Worm (Caenorhabditis elegans): ENCODE measurements around the gene C49F5.13.

- no peak for TF ChIP-seq ztf-4 (tag; optimal IDR thresholded peaks at IDR 0.05)
- no peak for TF ChIP-seq mep-1 (tag; optimal IDR thresholded peaks at IDR 0.05)
- TF ChIP-seq elt-3 (tag; optimal IDR thresholded peaks at IDR 0.05), result no peak
- TF ChIP-seq zag-1 (tag; optimal IDR thresholded peaks at IDR 0.05), result no peak
- TF ChIP-seq ceh-82 (tag; optimal IDR thresholded peaks at IDR 0.05), result peak in 1 of 3 experiments; percentile 5
- no peak for TF ChIP-seq fos-1 (tag; optimal IDR thresholded peaks at IDR 0.05)
- TF ChIP-seq unc-62 (GFP tag; optimal IDR thresholded peaks at IDR 0.05), result no peak
- TF ChIP-seq dsc-1 (tag; optimal IDR thresholded peaks at IDR 0.05), result peak; percentile 16
- TF ChIP-seq dpl-1 (GFP tag; optimal IDR thresholded peaks at IDR 0.05), result peak in 2 of 3 experiments; percentile 28 to 32
These were observed 12.9 kb upstream of the C49F5.13 start, which contains the start of gene lsd-1 for ce11 chrX:11948184-11948894.
